Worm (Caenorhabditis elegans) whole organism, early embryonic: ENCODE data around the gene nhr-138.
"Not testable (repeated sequence)": the region's sequence is repeated elsewhere in the genome, so short reads cannot be mapped to it uniquely, and the experiment has no call there.

Experiments
- B0310.2 ChIP-seq: sonication (generic microtip); optimal IDR thresholded peaks from 2 replicates; lab custom pipeline; 2016; ENCODE audit warnings: mild to moderate bottlenecking, missing genetic modification characterization, missing compliant biosample characterization
- F13C5.2 ChIP-seq: sonication (generic microtip); optimal IDR thresholded peaks from 2 replicates; lab custom pipeline; 2017; ENCODE audit warnings: mild to moderate bottlenecking, missing genetic modification characterization, inconsistent platforms, missing compliant biosample characterization
- aly-1 ChIP-seq: sonication (generic microtip); optimal IDR thresholded peaks from 2 replicates; lab custom pipeline; 2016; ENCODE audit warnings: missing genetic modification characterization, missing compliant biosample characterization
- ama-1 ChIP-seq: fragments of 150-350 bp; optimal IDR thresholded peaks from 2 replicates; lab custom pipeline; 2014
- ceh-13 ChIP-seq: fragments of 200-800 bp; sonication (Bioruptor generic); optimal IDR thresholded peaks from 2 replicates; lab custom pipeline; 2018; ENCODE audit warnings: mild to moderate bottlenecking, missing genetic modification characterization, missing compliant biosample characterization
- ceh-36 ChIP-seq: sonication (generic microtip); optimal IDR thresholded peaks from 2 replicates; lab custom pipeline; 2016; ENCODE audit warnings: missing genetic modification characterization, inconsistent platforms, missing compliant biosample characterization
- ets-7 ChIP-seq: sonication (generic microtip); optimal IDR thresholded peaks from 2 replicates; lab custom pipeline; 2016; ENCODE audit warnings: missing genotype, missing genetic modification characterization, missing compliant biosample characterization
- flt-1 ChIP-seq: fragments of 200-800 bp; sonication (Bioruptor generic); IDR thresholded peaks from 2 replicates; pipeline ENCODE4 v1.3.6; 2022; ENCODE audit warnings: missing genetic modification characterization, missing compliant biosample characterization
- hmbx-1 ChIP-seq: sonication (generic microtip); optimal IDR thresholded peaks from 2 replicates; lab custom pipeline; 2016; ENCODE audit warnings: mild to moderate bottlenecking, missing genetic modification characterization, missing compliant biosample characterization
- hmg-4 ChIP-seq: fragments of 200-800 bp; sonication (Bioruptor generic); optimal IDR thresholded peaks from 2 replicates; lab custom pipeline; 2018; ENCODE audit warnings: mild to moderate bottlenecking, missing genetic modification characterization, missing compliant biosample characterization
- hnd-1 ChIP-seq: sonication (generic microtip); optimal IDR thresholded peaks from 2 replicates; lab custom pipeline; 2016; ENCODE audit warnings: missing genetic modification characterization, missing compliant biosample characterization
- pes-1 ChIP-seq: fragments of 200-800 bp; sonication (Bioruptor generic); IDR thresholded peaks from 2 replicates; pipeline ENCODE4 v1.3.6; 2022; ENCODE audit warnings: missing genetic modification reagents, missing genetic modification characterization, missing compliant biosample characterization
- scrt-1 ChIP-seq: fragments of 200-800 bp; sonication (Bioruptor generic); IDR thresholded peaks from 2 replicates; pipeline ENCODE4 v1.3.6; 2022; ENCODE audit warnings: missing genetic modification characterization, missing compliant biosample characterization
- sea-1 ChIP-seq: fragments of 200-800 bp; sonication (Bioruptor generic); conservative IDR thresholded peaks from 2 replicates; pipeline ENCODE4 v1.3.6; 2022; ENCODE audit warnings: missing genetic modification characterization, missing compliant biosample characterization
- tbx-11 ChIP-seq: fragments of 200-800 bp; sonication (Bioruptor generic); IDR thresholded peaks from 2 replicates; pipeline ENCODE4 v1.3.6; 2022; ENCODE audit warnings: missing genetic modification characterization, missing compliant biosample characterization
- tbx-37 ChIP-seq: fragments of 200-800 bp; sonication (Bioruptor generic); conservative IDR thresholded peaks from 2 replicates; pipeline ENCODE4 v1.3.6; 2022; ENCODE audit warnings: missing genetic modification reagents, missing genetic modification characterization, missing compliant biosample characterization
- tra-4 ChIP-seq: sonication (generic microtip); optimal IDR thresholded peaks from 2 replicates; lab custom pipeline; 2017; ENCODE audit warnings: missing genetic modification characterization, missing compliant biosample characterization

Gene nhr-138

DNA sequence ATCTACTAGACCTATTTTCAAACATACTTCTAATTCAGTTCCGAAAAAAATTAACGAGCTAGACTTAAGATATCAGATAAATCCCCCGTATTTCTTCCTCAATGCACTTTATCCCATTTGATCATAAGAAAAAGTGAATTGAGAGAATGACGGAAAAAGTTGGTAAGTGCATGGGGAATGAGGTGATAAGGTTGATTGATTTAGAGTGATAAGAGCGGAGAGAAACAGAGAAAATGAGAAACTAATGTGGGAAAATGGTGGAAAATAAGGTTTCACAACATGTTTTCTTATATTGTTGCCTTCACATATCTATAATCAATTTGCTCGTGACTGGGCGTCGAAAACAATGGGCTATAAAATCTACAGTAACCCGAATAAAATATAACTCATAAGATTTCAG, 10.7 kb downstream of the nhr-138 start:
- no peak for TF ChIP-seq ama-1 (lab: Kevin White, UChicago)
- no peak for TF ChIP-seq pes-1 (GFP tag; lab: Robert Waterston, UW)
- TF ChIP-seq ets-7 = no peak
- TF ChIP-seq sea-1 (GFP tag; lab: Robert Waterston, UW) = no peak
- no peak for TF ChIP-seq hmbx-1 (tag; lab: Kevin White, UChicago)
- no peak for TF ChIP-seq F13C5.2 (tag; lab: Kevin White, UChicago)
- TF ChIP-seq tbx-11 (GFP tag; lab: Robert Waterston, UW) = no peak

DNA sequence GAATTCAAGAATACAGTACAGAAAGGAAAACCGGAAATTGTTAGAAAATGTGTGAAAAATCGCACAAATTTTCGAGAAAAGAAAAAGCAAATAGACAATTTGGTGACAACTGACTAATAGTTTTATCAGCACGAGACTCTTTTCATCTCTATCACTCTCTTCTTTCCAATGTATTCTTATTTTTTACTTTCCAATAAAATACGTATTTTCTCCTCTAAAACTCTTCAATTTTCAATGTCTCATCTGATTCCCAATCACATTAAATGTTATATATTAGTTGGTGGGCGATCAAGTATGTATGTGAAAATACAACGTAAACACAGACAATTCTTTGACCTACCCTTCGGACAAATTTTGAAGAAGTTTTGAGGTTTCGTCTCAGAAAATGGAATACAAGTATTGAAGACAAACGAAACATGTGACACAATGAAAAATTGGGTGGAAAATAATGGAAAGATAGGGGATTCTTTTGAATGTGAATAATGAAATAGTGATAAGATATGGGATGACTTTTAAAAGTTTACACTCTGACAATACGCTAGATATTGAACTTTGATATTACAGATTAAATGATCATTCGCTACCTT, 12.2 kb downstream of the nhr-138 start, which contains the start of gene cka-1:
Gene cka-1 (minus strand): TSS at position 418 of the 587 bp plus-strand sequence.
- no peak for TF ChIP-seq tbx-37
- TF ChIP-seq pes-1 (GFP tag; lab: Robert Waterston, UW) = no peak
- no peak for TF ChIP-seq F13C5.2 (tag; lab: Kevin White, UChicago)

DNA sequence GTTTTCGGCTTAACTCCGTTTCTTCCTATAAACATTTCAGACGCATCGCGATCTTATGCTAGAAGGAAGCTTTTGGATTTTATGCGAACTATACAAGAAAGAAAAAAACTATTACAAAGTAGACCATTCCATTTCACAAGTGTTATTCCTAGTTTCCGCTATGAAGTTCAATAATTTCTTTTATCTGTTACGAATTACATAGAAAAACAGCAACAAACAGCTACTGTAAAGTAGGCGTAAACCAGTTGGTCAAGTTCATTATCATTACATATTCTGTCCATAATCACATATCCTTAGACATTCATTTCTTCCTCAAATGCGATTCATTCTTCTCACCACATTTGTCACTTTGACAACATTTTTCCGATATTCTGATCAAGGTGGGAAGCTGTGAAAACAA, 13.1 kb downstream of the nhr-138 start, which contains the start of gene C28D4.10:
Gene C28D4.10 (plus strand): TSS at position 301 of the 400 bp plus-strand sequence.
- TF ChIP-seq B0310.2 (no peak), ceh-36 (tag; lab: Kevin White, UChicago) (no peak), tra-4 (no peak)

DNA sequence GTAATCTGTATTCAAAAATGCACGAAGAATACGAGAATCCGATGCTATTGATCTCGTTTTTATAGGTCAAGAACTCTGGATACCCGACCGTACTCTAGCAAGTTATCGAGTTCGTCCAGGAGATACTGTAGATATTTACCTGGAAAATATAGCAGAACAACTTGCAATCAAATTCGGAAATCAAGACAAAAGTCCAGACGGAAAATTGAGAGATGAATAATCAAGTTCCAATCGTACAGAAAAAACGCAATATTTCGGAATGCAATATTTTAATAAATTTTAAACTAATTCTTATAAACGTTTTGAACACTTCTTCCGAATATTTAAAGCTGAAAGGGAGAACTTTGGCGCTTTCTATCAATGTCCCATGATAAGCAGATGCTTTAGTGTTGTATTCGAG, 13.9 kb downstream of the nhr-138 start:
- TF ChIP-seq ama-1 (lab: Kevin White, UChicago) = no peak

DNA sequence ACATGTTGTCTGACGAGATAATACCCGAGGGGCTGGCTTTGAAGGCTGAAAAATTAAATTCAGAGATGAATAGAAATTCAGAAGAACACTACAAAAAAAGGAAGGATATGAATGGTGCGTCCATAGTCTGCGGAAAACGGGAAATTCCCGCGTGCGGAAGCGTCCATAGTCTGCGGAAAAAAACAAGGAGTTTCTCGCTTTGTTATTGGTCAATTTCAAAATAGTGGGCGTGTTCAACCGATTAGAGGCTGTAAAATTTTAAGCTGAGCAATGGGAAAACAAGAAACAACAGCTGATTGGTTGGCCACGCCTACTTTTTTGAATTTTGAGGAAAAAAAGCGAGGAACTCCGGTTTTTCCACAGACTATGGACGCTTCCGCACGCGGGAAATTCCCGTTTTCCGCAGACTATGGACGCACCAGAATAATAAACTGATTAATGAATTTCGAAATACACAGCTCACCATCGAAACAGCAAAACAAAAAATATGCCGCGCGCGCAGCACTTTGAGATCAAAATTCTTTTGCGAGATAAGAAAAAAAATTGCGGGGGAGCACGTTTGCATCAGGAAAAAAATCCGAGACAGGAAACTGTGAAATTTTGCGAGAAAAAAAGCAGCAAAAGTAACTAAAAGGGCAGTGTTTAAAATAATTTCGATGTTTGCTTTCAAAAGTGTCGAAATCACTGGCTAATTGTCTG, 15.9 kb downstream of the nhr-138 start, which contains the start of gene gln-6:
Gene gln-6 (minus strand): TSS at position 51 of the 699 bp plus-strand sequence.
- TF ChIP-seq pes-1 (GFP tag; lab: Robert Waterston, UW); ets-7; tra-4: not testable (repeated sequence)

DNA sequence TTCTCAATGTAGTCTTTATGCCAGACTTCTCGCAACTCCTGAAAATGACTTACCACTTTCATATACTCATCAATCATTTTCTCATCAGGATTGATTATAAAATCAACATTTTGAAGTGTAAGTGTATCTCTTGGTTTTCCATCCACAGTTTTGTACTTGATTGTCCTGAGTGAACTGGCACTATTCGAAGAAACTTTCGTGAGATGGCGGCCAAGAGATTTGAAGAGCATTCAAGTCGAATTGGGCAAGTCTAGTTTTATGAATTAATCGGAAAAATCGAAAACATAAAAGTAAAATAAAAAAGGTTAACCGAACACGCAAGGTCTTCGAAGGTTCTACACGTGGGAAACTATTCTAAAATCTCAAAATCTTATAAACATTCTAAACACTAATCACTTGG, 17.8 kb downstream of the nhr-138 start, which contains the start of gene C28D4.7:
Gene C28D4.7 (minus strand): TSS at position 265 of the 400 bp plus-strand sequence.
- no peak for TF ChIP-seq tbx-11 (GFP tag; lab: Robert Waterston, UW)
- no peak for TF ChIP-seq hmbx-1 (tag; lab: Kevin White, UChicago)
- TF ChIP-seq ceh-36 (tag; lab: Kevin White, UChicago) = no peak
- no peak for TF ChIP-seq scrt-1 (GFP tag; lab: Robert Waterston, UW)
- no peak for TF ChIP-seq F13C5.2 (tag; lab: Kevin White, UChicago)
- no peak for TF ChIP-seq ama-1 (lab: Kevin White, UChicago)
- no peak for TF ChIP-seq aly-1 (tag; lab: Kevin White, UChicago)
- no peak for TF ChIP-seq tra-4
- TF ChIP-seq sea-1 (GFP tag; lab: Robert Waterston, UW) = no peak
- TF ChIP-seq pes-1 (GFP tag; lab: Robert Waterston, UW) = no peak
- no peak for TF ChIP-seq hnd-1
- no peak for TF ChIP-seq ceh-13
- TF ChIP-seq tbx-37 = no peak
- TF ChIP-seq ets-7 = no peak

DNA sequence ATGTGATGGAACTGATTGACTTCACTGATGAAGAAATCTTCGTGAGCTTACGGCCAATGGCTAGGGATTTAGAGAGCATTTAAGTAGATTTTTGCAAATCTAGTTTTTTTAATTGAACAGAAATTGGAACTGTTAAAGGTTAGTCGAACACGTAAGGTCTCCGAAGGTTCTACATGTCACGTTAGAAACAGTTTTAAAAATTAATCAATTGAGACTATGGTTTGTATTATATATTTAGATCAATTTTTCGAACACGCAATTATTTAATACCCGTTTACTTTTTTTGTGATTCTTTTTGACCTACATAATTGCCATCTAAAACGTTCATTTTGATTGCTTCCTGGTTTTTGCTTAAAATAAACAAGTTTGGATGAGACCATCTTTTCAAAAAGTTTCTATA, 19.9 kb downstream of the nhr-138 start, which contains the start of gene C28D4.4:
Gene C28D4.4 (minus strand): TSS at position 101 of the 400 bp plus-strand sequence.
- TF ChIP-seq B0310.2 (no peak), ceh-36 (tag; lab: Kevin White, UChicago) (no peak), tra-4 (no peak), ets-7 (no peak), tbx-37 (no peak), ceh-13 (no peak), ama-1 (lab: Kevin White, UChicago) (no peak), sea-1 (GFP tag; lab: Robert Waterston, UW) (no peak), hmg-4 (no peak), flt-1 (GFP tag; lab: Robert Waterston, UW) (no peak), tbx-11 (GFP tag; lab: Robert Waterston, UW) (no peak), pes-1 (GFP tag; lab: Robert Waterston, UW) (no peak), aly-1 (tag; lab: Kevin White, UChicago) (no peak), scrt-1 (GFP tag; lab: Robert Waterston, UW) (no peak), hmbx-1 (tag; lab: Kevin White, UChicago) (no peak), hnd-1 (no peak), F13C5.2 (tag; lab: Kevin White, UChicago) (no peak)

DNA sequence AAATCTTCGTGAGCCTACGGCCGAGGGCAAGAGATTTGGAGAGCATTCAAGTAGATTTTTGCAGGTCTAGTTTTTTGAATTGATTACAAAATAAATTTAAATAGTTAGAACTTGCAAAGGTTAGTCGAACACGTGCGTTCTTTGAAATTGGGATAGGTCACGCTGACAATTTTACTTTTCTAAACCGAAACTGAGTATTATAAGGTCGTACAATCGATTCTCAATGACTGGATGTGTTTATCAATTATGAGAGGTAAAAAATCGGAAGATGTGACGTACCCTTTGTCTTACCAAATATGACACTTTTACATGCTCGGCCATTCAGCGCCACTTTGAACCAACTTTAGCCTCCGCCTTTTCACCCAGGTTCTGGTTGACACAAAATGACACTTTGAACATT, 21.7 kb downstream of the nhr-138 start, which contains the start of gene C28D4.5:
Gene C28D4.5 (minus strand): TSS at position 101 of the 400 bp plus-strand sequence.
- no peak for TF ChIP-seq hnd-1
- no peak for TF ChIP-seq sea-1 (GFP tag; lab: Robert Waterston, UW)
- no peak for TF ChIP-seq ceh-13
- TF ChIP-seq pes-1 (GFP tag; lab: Robert Waterston, UW) = no peak
- TF ChIP-seq B0310.2 = no peak
- no peak for TF ChIP-seq tbx-37
- no peak for TF ChIP-seq hmbx-1 (tag; lab: Kevin White, UChicago)
- no peak for TF ChIP-seq ama-1 (lab: Kevin White, UChicago)
- no peak for TF ChIP-seq F13C5.2 (tag; lab: Kevin White, UChicago)
- TF ChIP-seq ceh-36 (tag; lab: Kevin White, UChicago) = no peak
- no peak for TF ChIP-seq flt-1 (GFP tag; lab: Robert Waterston, UW)
- no peak for TF ChIP-seq aly-1 (tag; lab: Kevin White, UChicago)
- TF ChIP-seq scrt-1 (GFP tag; lab: Robert Waterston, UW) = no peak
- no peak for TF ChIP-seq ets-7
- no peak for TF ChIP-seq hmg-4
- TF ChIP-seq tbx-11 (GFP tag; lab: Robert Waterston, UW) = no peak
- TF ChIP-seq tra-4 = no peak
